Fruit fly (Drosophila melanogaster): Measurements from ENCODE around the gene Keap1.

The Keap1 gene

DNA sequence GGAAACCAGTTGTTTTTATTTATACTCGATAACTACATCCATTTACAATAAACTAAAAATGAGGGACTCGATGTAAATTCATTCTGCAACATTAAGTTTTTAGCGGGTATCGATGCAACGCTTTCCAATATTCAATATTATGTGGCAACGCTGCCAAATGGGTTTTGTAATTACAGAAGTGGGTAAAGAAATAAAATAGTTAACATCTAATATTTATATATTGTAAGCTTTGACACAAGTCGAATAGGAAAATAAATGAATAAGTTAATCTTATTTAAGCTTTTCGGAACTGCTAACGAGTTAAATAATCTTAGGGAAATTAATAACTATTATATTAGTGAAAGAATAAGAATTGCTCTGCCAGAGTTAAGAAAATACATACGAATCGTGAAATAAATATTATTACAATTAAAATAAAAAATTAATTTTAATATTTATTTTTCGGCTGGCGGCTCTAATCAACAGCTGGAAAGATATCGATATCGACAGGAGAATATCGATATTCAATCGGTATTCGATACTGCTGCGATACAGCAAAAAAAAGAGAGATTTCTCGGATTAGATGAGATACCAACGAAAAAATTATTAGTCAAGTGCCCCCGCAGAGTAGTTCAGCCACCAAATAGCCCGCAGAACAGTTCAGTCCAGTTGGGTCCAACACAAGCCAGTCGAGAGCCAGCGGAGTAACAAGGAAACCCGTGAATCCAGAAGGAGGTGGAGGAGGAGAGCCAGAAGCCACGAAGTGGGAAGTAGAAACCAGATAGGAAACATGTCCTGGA lies 5.5 kb upstream of the Keap1 start, which contains the start of gene GckIII (continued):
- TF ChIP-seq nmo (GFP tag; optimal IDR thresholded peaks at IDR 0.05) = peak; percentile 2
- TF ChIP-seq crc (GFP tag; optimal IDR thresholded peaks at IDR 0.05) = no peak
- TF ChIP-seq CG9727 (GFP tag; optimal IDR thresholded peaks at IDR 0.05) = peak; percentile 5
- no peak for TF ChIP-seq Meics (GFP tag; optimal IDR thresholded peaks at IDR 0.05)
- TF ChIP-seq CG13424 (tag; optimal IDR thresholded peaks at IDR 0.05) = no peak
- no peak for TF ChIP-seq zfh1 (GFP tag; IDR thresholded peaks at IDR 0.05)
- peak; percentile 89 for TF ChIP-seq Scr (GFP tag; IDR thresholded peaks at IDR 0.05; ENCODE audit: partially characterized antibody)
- no peak for TF ChIP-seq fd96Cb (tag; optimal IDR thresholded peaks at IDR 0.05)
- no peak for TF ChIP-seq CG1529 (GFP tag; optimal IDR thresholded peaks at IDR 0.05)
- no peak for TF ChIP-seq Eip74EF (GFP tag; optimal IDR thresholded peaks at IDR 0.05)
- no peak for TF ChIP-seq CG30431 (GFP tag; optimal IDR thresholded peaks at IDR 0.05)
- TF ChIP-seq peb (GFP tag; IDR thresholded peaks at IDR 0.05) = no peak
- TF ChIP-seq CG13894 (tag; optimal IDR thresholded peaks at IDR 0.05) = no peak
- TF ChIP-seq Nf-YC (tag; optimal IDR thresholded peaks at IDR 0.05) = no peak
- no peak for TF ChIP-seq Aef1 (GFP tag; IDR thresholded peaks at IDR 0.05)
- no peak for TF ChIP-seq Deaf1 (tag; optimal IDR thresholded peaks at IDR 0.05)
- TF ChIP-seq CG14014 (GFP tag; IDR thresholded peaks at IDR 0.05) = no peak
- peak; percentile 19 for TF ChIP-seq CG18262 (tag; optimal IDR thresholded peaks at IDR 0.05)
- TF ChIP-seq tll (GFP tag; optimal IDR thresholded peaks at IDR 0.05) = no peak
- no peak for TF ChIP-seq wor (GFP tag; IDR thresholded peaks at IDR 0.05)
- TF ChIP-seq oc (tag; optimal IDR thresholded peaks at IDR 0.05) = no peak
- no peak for TF ChIP-seq CG7786 (GFP tag; optimal IDR thresholded peaks at IDR 0.05)
- TF ChIP-seq knrl (GFP tag; IDR thresholded peaks at IDR 0.05; ENCODE audit: partially characterized antibody) = peak; percentile 72; the same call in 2 of the 3 replicates
- TF ChIP-seq Hmx (GFP tag; optimal IDR thresholded peaks at IDR 0.05) = no peak
- no peak for TF ChIP-seq CG8281 (tag; optimal IDR thresholded peaks at IDR 0.05)
- TF ChIP-seq sima (GFP tag; optimal IDR thresholded peaks at IDR 0.05) = no peak
- TF ChIP-seq CG8478 (optimal IDR thresholded peaks at IDR 0.05) = no peak
- TF ChIP-seq maf-S (GFP tag; optimal IDR thresholded peaks at IDR 0.05) = no peak
- no peak for TF ChIP-seq Hey (tag; optimal IDR thresholded peaks at IDR 0.05)
- TF ChIP-seq pnt (GFP tag; optimal IDR thresholded peaks at IDR 0.05) = no peak
- no peak for TF ChIP-seq CG32532 (GFP tag; IDR thresholded peaks at IDR 0.05)
- peak; percentile 32 for TF ChIP-seq CG8924 (tag; optimal IDR thresholded peaks at IDR 0.05)
- peak; percentile 24 for TF ChIP-seq CG15514 (GFP tag; optimal IDR thresholded peaks at IDR 0.05)
- no peak for TF ChIP-seq Nf-YA (GFP tag; IDR thresholded peaks at IDR 0.05)
- no peak for TF ChIP-seq tup (GFP tag; optimal IDR thresholded peaks at IDR 0.05)
- TF ChIP-seq CG16863 (GFP tag; optimal IDR thresholded peaks at IDR 0.05) = no peak
- no peak for TF ChIP-seq Antp (GFP tag; optimal IDR thresholded peaks at IDR 0.05)
- TF ChIP-seq CG2678 (tag; optimal IDR thresholded peaks at IDR 0.05) = no peak
- no peak for TF ChIP-seq B-H1 (GFP tag; IDR thresholded peaks at IDR 0.05)
- no peak for TF ChIP-seq esg (GFP tag; conservative IDR thresholded peaks at IDR 0.05)
- peak; percentile 63 for TF ChIP-seq CG4617 (GFP tag; optimal IDR thresholded peaks at IDR 0.05; ENCODE audit: borderline replicate concordance)
- no peak for TF ChIP-seq CG2120 (GFP tag; optimal IDR thresholded peaks at IDR 0.05)
- TF ChIP-seq insv (GFP tag; optimal IDR thresholded peaks at IDR 0.05) = no peak
- TF ChIP-seq ab (GFP tag; optimal IDR thresholded peaks at IDR 0.05) = no peak
- no peak for TF ChIP-seq CG8765 (GFP tag; IDR thresholded peaks at IDR 0.05)
- peak; percentile 5 for TF ChIP-seq CG7745 (tag; optimal IDR thresholded peaks at IDR 0.05)
- TF ChIP-seq Abd-B (GFP tag; optimal IDR thresholded peaks at IDR 0.05) = no peak
- TF ChIP-seq CG16815 (GFP tag; optimal IDR thresholded peaks at IDR 0.05) = no peak
- TF ChIP-seq pros (GFP tag; optimal IDR thresholded peaks at IDR 0.05) = no peak
- no peak for TF ChIP-seq ERR (GFP tag; optimal IDR thresholded peaks at IDR 0.05)

Data from whole organism, embryonic.